Worm (Caenorhabditis elegans) whole organism, early embryonic: ENCODE data around the gene fbxb-84.

Experiments used
- B0310.2 ChIP-seq: sonication (generic microtip); optimal IDR thresholded peaks from 2 replicates; lab custom pipeline; 2016; ENCODE audit warnings: mild to moderate bottlenecking, missing genetic modification characterization, missing compliant biosample characterization
- F13C5.2 ChIP-seq: sonication (generic microtip); optimal IDR thresholded peaks from 2 replicates; lab custom pipeline; 2017; ENCODE audit warnings: mild to moderate bottlenecking, missing genetic modification characterization, inconsistent platforms, missing compliant biosample characterization
- aly-1 ChIP-seq: sonication (generic microtip); optimal IDR thresholded peaks from 2 replicates; lab custom pipeline; 2016; ENCODE audit warnings: missing genetic modification characterization, missing compliant biosample characterization
- ama-1 ChIP-seq: fragments of 150-350 bp; optimal IDR thresholded peaks from 2 replicates; lab custom pipeline; 2014
- ceh-13 ChIP-seq: fragments of 200-800 bp; sonication (Bioruptor generic); optimal IDR thresholded peaks from 2 replicates; lab custom pipeline; 2018; ENCODE audit warnings: mild to moderate bottlenecking, missing genetic modification characterization, missing compliant biosample characterization
- ceh-36 ChIP-seq: sonication (generic microtip); optimal IDR thresholded peaks from 2 replicates; lab custom pipeline; 2016; ENCODE audit warnings: missing genetic modification characterization, inconsistent platforms, missing compliant biosample characterization
- flt-1 ChIP-seq: fragments of 200-800 bp; sonication (Bioruptor generic); IDR thresholded peaks from 2 replicates; pipeline ENCODE4 v1.3.6; 2022; ENCODE audit warnings: missing genetic modification characterization, missing compliant biosample characterization
- hmg-4 ChIP-seq: fragments of 200-800 bp; sonication (Bioruptor generic); optimal IDR thresholded peaks from 2 replicates; lab custom pipeline; 2018; ENCODE audit warnings: mild to moderate bottlenecking, missing genetic modification characterization, missing compliant biosample characterization
- hnd-1 ChIP-seq: sonication (generic microtip); optimal IDR thresholded peaks from 2 replicates; lab custom pipeline; 2016; ENCODE audit warnings: missing genetic modification characterization, missing compliant biosample characterization
- pes-1 ChIP-seq: fragments of 200-800 bp; sonication (Bioruptor generic); IDR thresholded peaks from 2 replicates; pipeline ENCODE4 v1.3.6; 2022; ENCODE audit warnings: missing genetic modification reagents, missing genetic modification characterization, missing compliant biosample characterization
- scrt-1 ChIP-seq: fragments of 200-800 bp; sonication (Bioruptor generic); IDR thresholded peaks from 2 replicates; pipeline ENCODE4 v1.3.6; 2022; ENCODE audit warnings: missing genetic modification characterization, missing compliant biosample characterization
- sea-1 ChIP-seq: fragments of 200-800 bp; sonication (Bioruptor generic); conservative IDR thresholded peaks from 2 replicates; pipeline ENCODE4 v1.3.6; 2022; ENCODE audit warnings: missing genetic modification characterization, missing compliant biosample characterization
- tbx-11 ChIP-seq: fragments of 200-800 bp; sonication (Bioruptor generic); IDR thresholded peaks from 2 replicates; pipeline ENCODE4 v1.3.6; 2022; ENCODE audit warnings: missing genetic modification characterization, missing compliant biosample characterization
- tbx-37 ChIP-seq: fragments of 200-800 bp; sonication (Bioruptor generic); conservative IDR thresholded peaks from 2 replicates; pipeline ENCODE4 v1.3.6; 2022; ENCODE audit warnings: missing genetic modification reagents, missing genetic modification characterization, missing compliant biosample characterization

ce11 chrIII:151084-151483 is 4.8 kb upstream of the fbxb-84 start:
- no peak for TF ChIP-seq ama-1 (lab: Kevin White, UChicago)
- no peak for TF ChIP-seq hmg-4
- no peak for TF ChIP-seq hnd-1 (tag; lab: Kevin White, UChicago)
- no peak for TF ChIP-seq tbx-37 (GFP tag; lab: Robert Waterston, UW)
- TF ChIP-seq pes-1 (GFP tag; lab: Robert Waterston, UW), result no peak
- no peak for TF ChIP-seq F13C5.2 (tag; lab: Kevin White, UChicago)
- TF ChIP-seq sea-1 (GFP tag; lab: Robert Waterston, UW), result no peak
- TF ChIP-seq aly-1 (tag; lab: Kevin White, UChicago), result no peak
- no peak for TF ChIP-seq ceh-13 (GFP tag; lab: Kevin White, UChicago)
- no peak for TF ChIP-seq B0310.2 (tag; lab: Kevin White, UChicago)
- TF ChIP-seq flt-1 (GFP tag; lab: Robert Waterston, UW), result no peak
- TF ChIP-seq tbx-11, result no peak
- no peak for TF ChIP-seq ceh-36 (tag; lab: Kevin White, UChicago)
- TF ChIP-seq scrt-1 (GFP tag; lab: Robert Waterston, UW), result no peak
